Fruit fly (Drosophila melanogaster): ENCODE data around the gene plh.

Gene plh

DNA sequence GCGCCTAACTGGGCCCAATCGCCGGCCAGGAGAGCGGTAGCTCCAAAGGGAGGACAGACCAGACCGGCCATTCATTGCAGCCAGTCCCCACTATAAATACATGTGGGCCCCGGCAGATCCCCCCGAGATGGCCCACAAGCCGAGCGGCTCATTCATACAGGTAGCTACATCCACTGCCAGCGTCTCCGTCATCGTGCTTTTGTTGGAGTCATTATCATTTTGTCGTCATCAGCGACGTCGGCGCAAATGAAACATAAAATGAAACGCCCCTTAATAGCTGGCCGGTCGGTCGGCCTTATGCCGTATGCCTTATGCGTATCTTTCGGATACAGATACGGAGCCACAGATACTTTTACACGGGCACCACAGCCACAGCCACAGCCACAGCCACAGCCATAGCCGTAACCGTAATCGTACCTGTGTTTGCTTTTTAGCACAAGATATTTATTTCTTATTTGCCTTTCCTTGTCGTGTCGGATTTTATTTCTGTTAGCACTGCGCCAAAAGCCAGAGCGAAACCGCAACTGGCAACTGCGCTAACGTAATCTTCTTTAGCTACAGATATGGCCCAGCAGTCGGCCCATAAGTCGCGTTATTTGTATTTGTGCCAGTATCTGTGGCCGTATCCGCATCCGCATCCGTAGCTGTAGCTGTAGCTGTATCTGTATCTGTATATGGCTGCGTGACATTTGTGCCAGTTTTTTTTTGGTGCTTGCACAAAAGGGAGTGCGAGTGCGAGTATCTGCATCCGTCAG lies 32.3 kb upstream of the plh start (continued):
- peak in 1 of 2 experiments; percentile 35 for TF ChIP-seq bsh (GFP tag; optimal IDR thresholded peaks at IDR 0.05)
- TF ChIP-seq CG10431 (GFP tag; optimal IDR thresholded peaks at IDR 0.05): no peak
- TF ChIP-seq CG9215 (GFP tag; IDR thresholded peaks at IDR 0.05): no peak
- peak; percentile 19 for TF ChIP-seq corto (GFP tag; optimal IDR thresholded peaks at IDR 0.05)
- TF ChIP-seq stc (GFP tag; IDR thresholded peaks at IDR 0.05): peak; percentile 54; the same call in 1 of the 2 replicates
- peak; percentile 40 for TF ChIP-seq CG7839 (tag; optimal IDR thresholded peaks at IDR 0.05)
- peak; percentile 43 for TF ChIP-seq Jarid2 (GFP tag; optimal IDR thresholded peaks at IDR 0.05)
- no peak for TF ChIP-seq Dll (GFP tag; IDR thresholded peaks at IDR 0.05; ENCODE audit: partially characterized antibody)
- TF ChIP-seq run (tag; optimal IDR thresholded peaks at IDR 0.05): peak; percentile 47
- no peak for TF ChIP-seq Trl (optimal IDR thresholded peaks at IDR 0.05)
- TF ChIP-seq Trl (GFP tag; optimal IDR thresholded peaks at IDR 0.05): peak; percentile 62
- peak; percentile 53 for TF ChIP-seq CG7786 (GFP tag; optimal IDR thresholded peaks at IDR 0.05)
- no peak for TF ChIP-seq Ets65A (GFP tag)
- TF ChIP-seq CG7928 (GFP tag; optimal IDR thresholded peaks at IDR 0.05): peak; percentile 53
- peak; percentile 75 for TF ChIP-seq CG11695 (GFP tag; IDR thresholded peaks at IDR 0.05)
- peak; percentile 55; the same call in 1 of the 2 replicates for TF ChIP-seq HLH3B (GFP tag; IDR thresholded peaks at IDR 0.05)
- TF ChIP-seq sens-2 (GFP tag; IDR thresholded peaks at IDR 0.05): no peak; the same call in 1 of the 2 replicates
- peak; percentile 30; the same call in 1 of the 3 replicates for TF ChIP-seq z (GFP tag; IDR thresholded peaks at IDR 0.05)
- no peak for TF ChIP-seq CG33557 (GFP tag; optimal IDR thresholded peaks at IDR 0.05)
- peak; percentile 43 for TF ChIP-seq CG7745 (tag; optimal IDR thresholded peaks at IDR 0.05)
- no peak for TF ChIP-seq Oli (tag; optimal IDR thresholded peaks at IDR 0.05)
- TF ChIP-seq Max (GFP tag; optimal IDR thresholded peaks at IDR 0.05): no peak
- peak; percentile 14 for TF ChIP-seq CG14710 (tag; optimal IDR thresholded peaks at IDR 0.05)
- no peak for TF ChIP-seq Sin3A (optimal IDR thresholded peaks at IDR 0.05)
- peak; percentile 43 for TF ChIP-seq CG2875 (GFP tag; optimal IDR thresholded peaks at IDR 0.05)
- peak; percentile 29 for TF ChIP-seq CG3163 (GFP tag; optimal IDR thresholded peaks at IDR 0.05)
- no peak for TF ChIP-seq maf-S (GFP tag; optimal IDR thresholded peaks at IDR 0.05)
- TF ChIP-seq gsb (GFP tag; IDR thresholded peaks at IDR 0.05): peak; percentile 42; the same call in 1 of the 2 replicates
- TF ChIP-seq ac (GFP tag; optimal IDR thresholded peaks at IDR 0.05): peak; percentile 41
- peak; percentile 45 for TF ChIP-seq CG9437 (GFP tag; optimal IDR thresholded peaks at IDR 0.05)
- TF ChIP-seq CG8924 (tag; optimal IDR thresholded peaks at IDR 0.05): peak; percentile 39
- TF ChIP-seq CG32767 (GFP tag; IDR thresholded peaks at IDR 0.05): peak; percentile 55; the same call in 1 of the 2 replicates
- TF ChIP-seq salm (tag; optimal IDR thresholded peaks at IDR 0.05): no peak
- TF ChIP-seq pum (GFP tag; optimal IDR thresholded peaks at IDR 0.05): no peak
- peak; percentile 52 for TF ChIP-seq CG17385 (GFP tag; optimal IDR thresholded peaks at IDR 0.05)
- TF ChIP-seq Hr78 (GFP tag; optimal IDR thresholded peaks at IDR 0.05): peak in 1 of 2 experiments; percentile 47
- TF ChIP-seq CG12155 (GFP tag; optimal IDR thresholded peaks at IDR 0.05): no peak
- TF ChIP-seq CG12219 (GFP tag; optimal IDR thresholded peaks at IDR 0.05): peak; percentile 61
- no peak for TF ChIP-seq peb (GFP tag; IDR thresholded peaks at IDR 0.05)
- TF ChIP-seq sob (GFP tag; IDR thresholded peaks at IDR 0.05): peak; percentile 77
- peak; percentile 46; the same call in 1 of the 3 replicates for TF ChIP-seq ase (GFP tag; IDR thresholded peaks at IDR 0.05)
- TF ChIP-seq shn (GFP tag; optimal IDR thresholded peaks at IDR 0.05): peak; percentile 38
- TF ChIP-seq fd3F (GFP tag; optimal IDR thresholded peaks at IDR 0.05): peak; percentile 70
- peak; percentile 73 for TF ChIP-seq CG13775 (GFP tag; optimal IDR thresholded peaks at IDR 0.05)
- peak; percentile 81 for TF ChIP-seq so (GFP tag; IDR thresholded peaks at IDR 0.05)
- TF ChIP-seq bigmax (GFP tag; optimal IDR thresholded peaks at IDR 0.05): no peak
- no peak for TF ChIP-seq TFAM (GFP tag; optimal IDR thresholded peaks at IDR 0.05)
- no peak; the same call in 1 of the 2 replicates for TF ChIP-seq CG1024 (GFP tag; IDR thresholded peaks at IDR 0.05)
- TF ChIP-seq CG4404 (GFP tag; IDR thresholded peaks at IDR 0.05): no peak
- peak; percentile 94 for TF ChIP-seq CG13894 (tag; optimal IDR thresholded peaks at IDR 0.05)
